Fruit fly (Drosophila melanogaster): ENCODE results near the gene CG12620.

Gene CG12620

dm6 chr2L:17087341-17087740, at the start of gene CG12620:
CG12620 (plus strand) TSS chr2L:17087641.
- no peak for TF ChIP-seq noc (tag; optimal IDR thresholded peaks at IDR 0.05)

- TF ChIP-seq noc (tag; optimal IDR thresholded peaks at IDR 0.05) = no peak
Measured at dm6 chr2L:17041211-17041610, 46.2 kb upstream of the CG12620 start.

DNA sequence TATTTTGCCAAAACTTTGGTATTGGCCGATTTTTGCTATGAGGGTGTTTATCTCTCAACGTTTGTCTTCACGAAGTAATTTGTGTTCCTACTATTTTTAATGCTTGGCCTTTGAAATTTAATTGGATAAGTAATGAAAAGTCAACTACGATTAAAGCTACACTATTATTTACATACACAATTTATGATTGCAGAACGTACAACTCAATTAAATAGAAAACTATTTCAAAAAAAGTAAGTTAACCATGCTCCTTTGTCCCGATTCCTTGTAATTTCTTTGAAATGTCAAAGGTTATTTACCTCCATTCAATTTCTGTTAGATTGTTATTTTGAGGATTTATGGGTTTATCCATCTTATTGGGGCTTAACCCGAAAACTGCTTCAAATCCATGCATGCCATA, 39.3 kb upstream of the CG12620 start, which contains the start of gene CG15136:
Gene CG15136, minus strand, starts transcription at position 101 of the 400 bp plus-strand sequence.
- TF ChIP-seq noc (tag; optimal IDR thresholded peaks at IDR 0.05) = no peak

DNA sequence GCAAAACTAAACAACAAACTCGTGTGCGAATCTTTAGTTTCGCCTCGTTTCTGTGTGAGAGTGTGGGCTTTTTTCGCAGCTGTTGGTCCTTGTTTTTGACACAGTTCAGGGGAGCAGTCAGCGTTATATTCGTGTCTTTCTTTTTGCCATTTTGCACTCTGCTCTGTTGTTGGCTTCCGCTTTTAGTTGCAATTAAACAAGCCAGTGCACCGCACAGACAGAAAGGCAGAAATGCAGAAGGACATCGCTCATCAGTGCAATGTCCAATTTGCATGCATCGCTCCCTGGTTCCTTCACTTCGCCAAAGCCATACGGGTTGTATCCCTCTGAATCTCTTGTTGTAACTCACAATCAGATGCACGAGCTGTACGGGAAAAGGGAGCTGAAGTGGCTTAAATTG, 35.6 kb upstream of the CG12620 start:
- TF ChIP-seq noc (tag; optimal IDR thresholded peaks at IDR 0.05) = no peak

DNA sequence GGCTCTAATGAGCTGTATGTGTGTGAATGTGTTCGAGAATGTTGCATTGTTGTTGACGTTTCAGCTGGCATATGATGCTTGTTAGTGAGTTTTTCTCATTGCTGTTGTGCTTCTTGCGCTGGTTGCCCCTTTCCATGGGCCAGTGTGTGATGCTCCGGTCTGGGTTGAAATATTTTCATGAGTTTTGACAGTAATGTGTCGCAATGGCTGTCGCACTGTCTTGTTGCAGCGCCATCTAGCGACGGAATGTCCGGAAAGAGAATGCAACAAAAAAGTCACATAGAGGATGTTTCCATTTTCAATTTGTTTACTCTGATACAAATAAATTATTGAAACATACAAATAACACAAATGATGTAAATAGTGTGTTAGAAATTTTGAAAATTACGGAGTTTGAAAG, 5.3 kb downstream of the CG12620 start:
- no peak for TF ChIP-seq noc (tag; optimal IDR thresholded peaks at IDR 0.05)

- no peak for TF ChIP-seq noc (tag; optimal IDR thresholded peaks at IDR 0.05)
Measured at dm6 chr2L:17125861-17126260, 38.4 kb downstream of the CG12620 start, which contains the start of gene CG31784. CG31784 (minus strand) TSS chr2L:17125961.

- TF ChIP-seq noc (tag; optimal IDR thresholded peaks at IDR 0.05) = no peak
Measured at dm6 chr2L:17130795-17131194, 43.4 kb downstream of the CG12620 start, which contains the start of the genes CG34106 and beat-IIIa. CG34106 (plus strand) TSS chr2L:17131024. beat-IIIa (plus strand) TSS chr2L:17131024.
